Worm (Caenorhabditis elegans): Measurements from ENCODE around the gene pink-1.
A peak's percentile ranks its signal among the peaks of the same experiment; 100 is the strongest.

DNA sequence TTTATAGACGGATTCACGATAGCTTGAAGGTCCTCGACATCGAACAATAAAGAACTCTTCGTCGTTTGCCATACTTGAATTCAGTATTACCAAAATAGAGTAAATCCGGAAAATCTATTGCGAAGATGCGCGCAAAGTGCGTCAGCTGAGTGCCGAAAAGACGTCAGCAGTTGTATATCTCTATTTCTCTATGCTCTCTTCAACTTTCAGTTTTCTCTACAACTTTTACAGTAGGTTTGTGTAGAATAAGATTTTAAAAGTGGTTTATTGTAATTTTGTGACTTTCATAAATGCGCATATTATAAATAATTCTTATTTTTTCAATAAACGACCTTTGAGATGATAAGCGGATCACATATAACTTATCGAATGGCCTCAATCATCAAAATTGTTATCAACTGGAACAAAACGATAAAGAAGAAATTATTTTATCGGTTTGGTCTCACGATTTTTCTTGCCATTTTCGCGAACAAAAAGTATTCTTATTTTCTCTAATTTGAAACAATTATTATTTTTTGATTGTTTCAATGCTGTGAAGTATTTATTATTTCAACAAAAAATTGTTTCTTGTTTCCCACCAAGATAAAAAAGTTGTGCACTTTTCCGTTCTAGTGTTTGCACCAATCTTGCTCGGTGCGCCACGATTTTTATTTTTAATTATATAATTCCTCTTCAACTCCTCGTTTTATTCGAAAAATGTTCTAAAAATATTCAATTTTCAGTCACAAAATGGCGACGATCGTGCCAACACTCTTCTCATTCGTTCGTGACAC is 22.0 kb downstream of the pink-1 start, which contains the start of the genes agt-2 and F09E5.3:
- TF ChIP-seq daf-16 (GFP tag; optimal IDR thresholded peaks at IDR 0.05) (peak in 1 of 2 experiments; percentile 19), daf-16 (tag; optimal IDR thresholded peaks at IDR 0.05) (peak; percentile 19), R02D3.7 (tag; optimal IDR thresholded peaks at IDR 0.05) (no peak)

All from whole organism, L4 larva.